Worm (Caenorhabditis elegans) whole organism, L4 larva: ENCODE results near the gene mrck-1.

Experiments used
- F10B5.3 ChIP-seq: sonication (generic microtip); optimal IDR thresholded peaks from 2 replicates; lab custom pipeline; 2016; ENCODE audit warnings: mild to moderate bottlenecking, missing genetic modification characterization, missing compliant biosample characterization
- T20F7.1 ChIP-seq: fragments of 200-800 bp; sonication (Bioruptor generic); optimal IDR thresholded peaks from 2 replicates; lab custom pipeline; 2018; ENCODE audit warnings: mild to moderate bottlenecking, missing genetic modification characterization, missing compliant biosample characterization
- ZK546.5 ChIP-seq, 2 experiments: sonication (generic microtip); optimal IDR thresholded peaks; 2 replicates each; lab custom pipeline; 2017; ENCODE audit warnings: missing biosample characterization in 2 of 2, missing genetic modification characterization in 2 of 2
- hlh-30 ChIP-seq: sonication (generic microtip); optimal IDR thresholded peaks from 2 replicates; lab custom pipeline; 2017; ENCODE audit warnings: antibody characterized with exemption, mild to moderate bottlenecking, missing genetic modification characterization, missing compliant biosample characterization; ENCODE audit not compliant: insufficient read depth

ce11 chrV:6226530-6227125 is 40.5 kb downstream of the mrck-1 start, which contains the start of gene W06H8.6:
- TF ChIP-seq ZK546.5 (tag; optimal IDR thresholded peaks at IDR 0.05; lab: Kevin White, UChicago) = no peak
- TF ChIP-seq T20F7.1 (GFP tag; lab: Kevin White, UChicago) = no peak
- TF ChIP-seq hlh-30 = no peak
- no peak for TF ChIP-seq F10B5.3 (tag; lab: Kevin White, UChicago)
